Fruit fly (Drosophila melanogaster): ENCODE results near the gene RpS28-like.

The RpS28-like gene

DNA sequence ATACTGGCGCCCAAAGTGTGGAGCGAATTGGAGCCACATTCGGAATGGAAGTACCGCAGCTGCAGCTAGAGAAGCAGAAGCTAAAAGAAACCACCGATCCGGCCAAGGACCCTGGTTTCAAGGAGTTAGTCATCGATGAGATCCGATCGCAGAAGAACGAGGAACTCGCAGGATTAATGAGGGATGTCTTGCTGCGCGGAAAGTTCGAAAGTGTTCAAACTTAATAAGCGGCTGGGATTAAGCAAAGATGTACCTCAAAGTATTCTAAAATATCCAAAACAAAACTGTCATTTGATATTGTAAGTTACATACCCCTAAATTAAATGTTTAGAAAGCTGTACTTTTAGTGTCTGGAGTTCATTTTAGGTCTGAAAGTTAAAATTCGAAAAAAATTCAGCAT, at the start of gene RpS28-like:
Gene RpS28-like, plus strand, starts transcription at position 301 of the 400 bp plus-strand sequence.
- TF ChIP-seq Ets21C (GFP tag; optimal IDR thresholded peaks at IDR 0.05) (no peak), esn (GFP tag; optimal IDR thresholded peaks at IDR 0.05) (no peak), CG11762 (GFP tag; optimal IDR thresholded peaks at IDR 0.05; ENCODE audit: insufficient read depth) (no peak), fd59A (GFP tag; optimal IDR thresholded peaks at IDR 0.05) (no peak), net (GFP tag; optimal IDR thresholded peaks at IDR 0.05) (no peak), eg (GFP tag; IDR thresholded peaks at IDR 0.05) (no peak), Hr39 (GFP tag; optimal IDR thresholded peaks at IDR 0.05) (no peak), achi (GFP tag; optimal IDR thresholded peaks at IDR 0.05) (no peak), CG15336 (GFP tag; IDR thresholded peaks at IDR 0.05) (no peak), Hr4 (GFP tag; optimal IDR thresholded peaks at IDR 0.05) (no peak), dac (GFP tag; optimal IDR thresholded peaks at IDR 0.05) (no peak), CG1621 (tag; optimal IDR thresholded peaks at IDR 0.05) (no peak)

DNA sequence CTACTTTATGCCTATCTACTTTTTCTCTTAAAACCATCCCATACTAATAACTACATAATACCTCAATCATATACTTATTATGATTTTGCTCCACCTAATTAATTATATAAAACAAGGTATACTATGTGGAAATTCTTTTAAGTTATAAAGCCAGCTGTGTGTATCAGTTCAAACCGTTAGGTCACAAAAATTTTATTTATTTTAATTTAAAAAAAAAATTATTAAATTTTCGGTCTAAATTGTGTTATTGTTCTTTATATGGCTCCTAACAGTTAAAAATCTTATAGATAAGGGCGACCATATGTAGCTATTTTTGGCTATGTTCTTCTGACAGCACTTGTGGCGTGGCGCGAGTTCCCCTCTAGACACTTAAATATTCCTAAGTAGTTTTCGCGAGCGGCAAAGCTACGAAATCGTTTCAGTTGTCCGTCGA, 49.3 kb upstream of the RpS28-like start, which contains the start of gene Aldh:
Gene Aldh, plus strand, starts transcription at position 150 of the 433 bp plus-strand sequence.
- TF ChIP-seq Eip75B (GFP tag; optimal IDR thresholded peaks at IDR 0.05) (no peak), dsx (GFP tag; optimal IDR thresholded peaks at IDR 0.05; ENCODE audit: poor library complexity, severe bottlenecking) (peak; percentile 62), CG16779 (tag; optimal IDR thresholded peaks at IDR 0.05) (no peak), fd85E (GFP tag; optimal IDR thresholded peaks at IDR 0.05) (no peak), CG6276 (GFP tag; optimal IDR thresholded peaks at IDR 0.05) (peak; percentile 60), Hr4 (GFP tag; optimal IDR thresholded peaks at IDR 0.05) (no peak), eg (GFP tag; IDR thresholded peaks at IDR 0.05) (peak; percentile 65; the same call in 2 of the 3 replicates), achi (GFP tag; optimal IDR thresholded peaks at IDR 0.05) (peak; percentile 49), dac (GFP tag; optimal IDR thresholded peaks at IDR 0.05) (no peak), CG7368 (GFP tag; optimal IDR thresholded peaks at IDR 0.05) (peak; percentile 16), net (GFP tag; optimal IDR thresholded peaks at IDR 0.05) (peak; percentile 33), CG4318 (GFP tag; optimal IDR thresholded peaks at IDR 0.05) (peak; percentile 52), acj6 (GFP tag; optimal IDR thresholded peaks at IDR 0.05) (peak; percentile 69), Blimp-1 (GFP tag; optimal IDR thresholded peaks at IDR 0.05) (no peak), fkh (GFP tag; optimal IDR thresholded peaks at IDR 0.05) (no peak), Sox15 (GFP tag; optimal IDR thresholded peaks at IDR 0.05) (no peak), Sox102F (GFP tag; optimal IDR thresholded peaks at IDR 0.05) (no peak), OdsH (GFP tag; optimal IDR thresholded peaks at IDR 0.05) (peak; percentile 53), CG31627 (GFP tag; optimal IDR thresholded peaks at IDR 0.05) (no peak), Gug (GFP tag; IDR thresholded peaks at IDR 0.05) (peak; percentile 53), CG11294 (GFP tag; IDR thresholded peaks at IDR 0.05) (peak; percentile 64), CG34406 (GFP tag; optimal IDR thresholded peaks at IDR 0.05) (peak; percentile 43), Hr38 (GFP tag; optimal IDR thresholded peaks at IDR 0.05) (no peak), vri (GFP tag; optimal IDR thresholded peaks at IDR 0.05) (no peak), Ets21C (GFP tag; optimal IDR thresholded peaks at IDR 0.05) (no peak), lz (GFP tag; optimal IDR thresholded peaks at IDR 0.05) (no peak), CG8632 (GFP tag; optimal IDR thresholded peaks at IDR 0.05) (peak; percentile 60), CG11902 (GFP tag; optimal IDR thresholded peaks at IDR 0.05) (no peak), ss (GFP tag; optimal IDR thresholded peaks at IDR 0.05) (peak in 1 of 2 experiments; percentile 64), Sox14 (GFP tag; optimal IDR thresholded peaks at IDR 0.05) (no peak), CG9139 (GFP tag; optimal IDR thresholded peaks at IDR 0.05) (peak; percentile 60), CG3032 (tag; optimal IDR thresholded peaks at IDR 0.05) (peak; percentile 73), CG10669 (GFP tag; optimal IDR thresholded peaks at IDR 0.05) (peak; percentile 60), Eip93F (GFP tag; optimal IDR thresholded peaks at IDR 0.05) (no peak), spab (GFP tag; optimal IDR thresholded peaks at IDR 0.05) (peak; percentile 50), Hr39 (GFP tag; optimal IDR thresholded peaks at IDR 0.05) (no peak), CG15336 (GFP tag; IDR thresholded peaks at IDR 0.05) (peak; percentile 65), CG6854 (GFP tag; optimal IDR thresholded peaks at IDR 0.05) (no peak), CG3919 (GFP tag; optimal IDR thresholded peaks at IDR 0.05) (peak; percentile 35), CG32006 (GFP tag; optimal IDR thresholded peaks at IDR 0.05) (peak; percentile 79), cyc (GFP tag; optimal IDR thresholded peaks at IDR 0.05) (no peak), Smox (GFP tag; optimal IDR thresholded peaks at IDR 0.05) (no peak), CG10631 (GFP tag; optimal IDR thresholded peaks at IDR 0.05) (peak; percentile 66), Met (GFP tag; optimal IDR thresholded peaks at IDR 0.05) (no peak), topi (GFP tag; optimal IDR thresholded peaks at IDR 0.05) (no peak)
